Fruit fly (Drosophila melanogaster) whole organism, embryonic: ENCODE measurements around the gene PLCXD.

Experiments
- ATbp ChIP-seq: fragments of 200-800 bp; sonication (Bioruptor generic); optimal IDR thresholded peaks from 2 replicates; lab custom pipeline; 2017; ENCODE audit warnings: missing biosample characterization, mild to moderate bottlenecking, missing genetic modification characterization, missing genetic modification reagents
- CG1024 ChIP-seq: fragments of 200-800 bp; sonication (Bioruptor generic); IDR thresholded peaks from 2 replicates; pipeline ENCODE4 v1.3.6; 2022; ENCODE audit warnings: missing biosample characterization, missing genetic modification characterization
- CG11504 ChIP-seq: fragments of 200-800 bp; sonication (Bioruptor generic); optimal IDR thresholded peaks from 3 replicates; lab custom pipeline; 2019; ENCODE audit warnings: missing biosample characterization, mild to moderate bottlenecking, missing genetic modification characterization, moderate library complexity
- CG1233 ChIP-seq: fragments of 200-800 bp; sonication (Bioruptor generic); optimal IDR thresholded peaks from 4 replicates; lab custom pipeline; 2018; ENCODE audit warnings: missing biosample characterization, mild to moderate bottlenecking, missing genetic modification characterization
- CG13775 ChIP-seq: fragments of 200-800 bp; sonication (Bioruptor generic); optimal IDR thresholded peaks from 3 replicates; lab custom pipeline; 2017; ENCODE audit warnings: missing biosample characterization, mild to moderate bottlenecking, missing genetic modification characterization
- CG15073 ChIP-seq: fragments of 200-800 bp; sonication (Bioruptor generic); optimal IDR thresholded peaks from 2 replicates; lab custom pipeline; 2016; ENCODE audit warnings: missing biosample characterization, missing genetic modification characterization
- CG15514 ChIP-seq: fragments of 200-800 bp; sonication (Bioruptor generic); optimal IDR thresholded peaks from 3 replicates; lab custom pipeline; 2017; ENCODE audit warnings: missing biosample characterization, missing genetic modification characterization, mild to moderate bottlenecking, moderate library complexity, missing genetic modification reagents
- CG15601 ChIP-seq: fragments of 200-800 bp; sonication (Bioruptor generic); optimal IDR thresholded peaks from 3 replicates; lab custom pipeline; 2019; ENCODE audit warnings: missing biosample characterization, mild to moderate bottlenecking, missing genetic modification characterization, moderate library complexity
- CG16813 ChIP-seq: fragments of 200-800 bp; sonication (Bioruptor generic); IDR thresholded peaks from 3 replicates; pipeline ENCODE4 v1.3.6; 2022; ENCODE audit warnings: missing biosample characterization, missing genetic modification characterization; ENCODE audit not compliant: partially characterized antibody
- CG2116 ChIP-seq: fragments of 200-800 bp; sonication (Bioruptor generic); optimal IDR thresholded peaks from 3 replicates; lab custom pipeline; 2018; ENCODE audit warnings: missing biosample characterization, mild to moderate bottlenecking, missing genetic modification characterization
- CG31224 ChIP-seq: fragments of 200-800 bp; sonication (Bioruptor generic); IDR thresholded peaks from 2 replicates; pipeline ENCODE4 v1.3.6; 2022; ENCODE audit warnings: missing biosample characterization, missing genetic modification characterization
- CG3407 ChIP-seq: fragments of 200-800 bp; sonication (Bioruptor generic); optimal IDR thresholded peaks from 2 replicates; lab custom pipeline; 2018; ENCODE audit warnings: missing biosample characterization, mild to moderate bottlenecking, missing genetic modification characterization
- CG3726 ChIP-seq: fragments of 200-800 bp; sonication (Bioruptor generic); IDR thresholded peaks from 3 replicates; pipeline ENCODE4, ENCODE4 v1.3.6; 2022; ENCODE audit warnings: missing biosample characterization, missing genetic modification characterization
- CG6683 ChIP-seq: fragments of 200-800 bp; sonication (Bioruptor generic); optimal IDR thresholded peaks from 2 replicates; lab custom pipeline; 2017; ENCODE audit warnings: missing biosample characterization, mild to moderate bottlenecking, missing genetic modification characterization, missing genetic modification reagents
- CG7357 ChIP-seq: fragments of 200-800 bp; sonication (Bioruptor generic); IDR thresholded peaks from 3 replicates; pipeline ENCODE4 v1.3.6; 2022; ENCODE audit warnings: missing biosample characterization, missing genetic modification characterization
- CG7745 ChIP-seq: fragments of 200-800 bp; sonication (Bioruptor generic); optimal IDR thresholded peaks from 2 replicates; lab custom pipeline; 2018; ENCODE audit warnings: missing biosample characterization, mild to moderate bottlenecking, missing genetic modification characterization, moderate library complexity
- CG7928 ChIP-seq: fragments of 200-800 bp; sonication (Bioruptor generic); optimal IDR thresholded peaks from 2 replicates; lab custom pipeline; 2017; ENCODE audit warnings: missing biosample characterization, mild to moderate bottlenecking, missing genetic modification characterization
- CkIIα-i1 ChIP-seq: fragments of 200-800 bp; sonication (Bioruptor generic); IDR thresholded peaks from 2 replicates; pipeline ENCODE4 v1.3.6; 2022; ENCODE audit warnings: missing biosample characterization, missing genetic modification characterization
- Hr3 ChIP-seq: fragments of 200-800 bp; sonication (Bioruptor generic); optimal IDR thresholded peaks from 3 replicates; lab custom pipeline; 2016; ENCODE audit warnings: missing biosample characterization, missing genetic modification characterization
- Hr51 ChIP-seq, 2 experiments: fragments of 200-800 bp; sonication (Bioruptor generic); optimal IDR thresholded peaks; 2 replicates in 1 of 2; 3 replicates in 1 of 2; lab custom pipeline; 2016 to 2018; ENCODE audit warnings: missing biosample characterization in 2 of 2, missing genetic modification characterization in 2 of 2, mild to moderate bottlenecking in 1 of 2, moderate library complexity in 1 of 2
- Lpt ChIP-seq: fragments of >200 bp; optimal IDR thresholded peaks from 2 replicates; lab custom pipeline; 2018; ENCODE audit warnings: missing biosample characterization, missing genetic modification characterization
- Meics ChIP-seq: fragments of 200-800 bp; sonication (Bioruptor generic); optimal IDR thresholded peaks from 2 replicates; lab custom pipeline; 2017; ENCODE audit warnings: missing biosample characterization, mild to moderate bottlenecking, missing genetic modification characterization
- Neu2 ChIP-seq: fragments of 200-800 bp; sonication (Bioruptor generic); optimal IDR thresholded peaks from 3 replicates; lab custom pipeline; 2016; ENCODE audit warnings: missing biosample characterization, missing genetic modification characterization, borderline replicate concordance
- Six4 ChIP-seq: fragments of 200-800 bp; sonication (Bioruptor generic); optimal IDR thresholded peaks from 2 replicates; lab custom pipeline; 2016; ENCODE audit warnings: missing biosample characterization, missing genetic modification characterization
- ara ChIP-seq: fragments of 200-800 bp; sonication (Bioruptor generic); IDR thresholded peaks from 2 replicates; pipeline ENCODE4 v1.3.6; 2022; ENCODE audit warnings: missing biosample characterization, missing genetic modification characterization
- btn ChIP-seq: fragments of 200-800 bp; sonication (Bioruptor generic); optimal IDR thresholded peaks from 2 replicates; lab custom pipeline; 2016; ENCODE audit warnings: missing biosample characterization, missing genetic modification characterization
- cg ChIP-seq: fragments of 200-800 bp; sonication (Bioruptor generic); optimal IDR thresholded peaks from 3 replicates; lab custom pipeline; 2019; ENCODE audit warnings: missing biosample characterization, mild to moderate bottlenecking, missing genetic modification characterization, moderate library complexity
- crol ChIP-seq: fragments of 200-800 bp; sonication (Bioruptor generic); IDR thresholded peaks from 2 replicates; pipeline ENCODE4 v1.3.6; 2022; ENCODE audit warnings: missing biosample characterization, missing genetic modification characterization
- cwo ChIP-seq: fragments of 200-800 bp; sonication (Bioruptor generic); optimal IDR thresholded peaks from 3 replicates; lab custom pipeline; 2017; ENCODE audit warnings: missing biosample characterization, missing genetic modification characterization, mild to moderate bottlenecking, moderate library complexity, missing genetic modification reagents
- exex ChIP-seq: fragments of 200-800 bp; sonication (Bioruptor generic); optimal IDR thresholded peaks from 4 replicates; lab custom pipeline; 2018; ENCODE audit warnings: missing biosample characterization, mild to moderate bottlenecking, missing genetic modification characterization, moderate library complexity
- fd102C ChIP-seq: fragments of 200-800 bp; sonication (Bioruptor generic); optimal IDR thresholded peaks from 2 replicates; lab custom pipeline; 2018; ENCODE audit warnings: missing biosample characterization, mild to moderate bottlenecking, missing genetic modification characterization, moderate library complexity
- gcm2 ChIP-seq: fragments of 200-800 bp; sonication (Bioruptor generic); optimal IDR thresholded peaks from 2 replicates; lab custom pipeline; 2016; ENCODE audit warnings: missing biosample characterization, missing genetic modification characterization
- kah ChIP-seq: fragments of 200-800 bp; sonication (Bioruptor generic); optimal IDR thresholded peaks from 2 replicates; lab custom pipeline; 2018; ENCODE audit warnings: missing biosample characterization, mild to moderate bottlenecking, missing genetic modification characterization
- lmd ChIP-seq: fragments of 200-800 bp; sonication (Bioruptor generic); IDR thresholded peaks from 2 replicates; pipeline ENCODE4 v1.3.6; 2022; ENCODE audit warnings: missing biosample characterization, missing genetic modification characterization
- nau ChIP-seq: fragments of 200-800 bp; sonication (Bioruptor generic); optimal IDR thresholded peaks from 3 replicates; lab custom pipeline; 2017; ENCODE audit warnings: missing biosample characterization, mild to moderate bottlenecking, missing genetic modification characterization, missing genetic modification reagents
- oc ChIP-seq: fragments of 200-800 bp; sonication (Bioruptor generic); optimal IDR thresholded peaks from 2 replicates; lab custom pipeline; 2018; ENCODE audit warnings: missing biosample characterization, mild to moderate bottlenecking, missing genetic modification characterization, moderate library complexity
- pho ChIP-seq: fragments of 200-800 bp; sonication (Bioruptor generic); optimal IDR thresholded peaks from 2 replicates; lab custom pipeline; 2016; ENCODE audit warnings: missing biosample characterization, missing genetic modification characterization
- scrt ChIP-seq: fragments of 200-800 bp; sonication (Bioruptor generic); optimal IDR thresholded peaks from 2 replicates; lab custom pipeline; 2018; ENCODE audit warnings: missing biosample characterization, mild to moderate bottlenecking, missing genetic modification characterization, moderate library complexity
- sd ChIP-seq: fragments of 200-800 bp; sonication (Bioruptor generic); optimal IDR thresholded peaks from 3 replicates; lab custom pipeline; 2018; ENCODE audit warnings: missing biosample characterization, mild to moderate bottlenecking, missing genetic modification characterization, moderate library complexity
- seq ChIP-seq: fragments of 200-800 bp; sonication (Bioruptor generic); IDR thresholded peaks from 2 replicates; pipeline ENCODE4 v1.3.6; 2022; ENCODE audit warnings: missing biosample characterization, missing genetic modification characterization
- sima ChIP-seq: fragments of 200-800 bp; sonication (Bioruptor generic); optimal IDR thresholded peaks from 2 replicates; lab custom pipeline; 2016; ENCODE audit warnings: missing biosample characterization, missing genetic modification characterization
- tgo ChIP-seq: fragments of 200-800 bp; sonication (Bioruptor generic); IDR thresholded peaks from 3 replicates; pipeline ENCODE4 v1.3.6; 2022; ENCODE audit warnings: missing biosample characterization, missing genetic modification characterization
- tin ChIP-seq: fragments of 200-800 bp; sonication (Bioruptor generic); optimal IDR thresholded peaks from 3 replicates; lab custom pipeline; 2016; ENCODE audit warnings: missing biosample characterization, missing genetic modification characterization
- tio ChIP-seq: fragments of 200-800 bp; sonication (Bioruptor generic); optimal IDR thresholded peaks from 2 replicates; lab custom pipeline; 2017; ENCODE audit warnings: missing biosample characterization, missing genetic modification characterization, inconsistent platforms
- tna ChIP-seq: fragments of 200-800 bp; sonication (Bioruptor generic); IDR thresholded peaks from 2 replicates; pipeline ENCODE4 v1.3.6; 2022; ENCODE audit warnings: missing biosample characterization, missing genetic modification characterization; ENCODE audit not compliant: partially characterized antibody
- usp ChIP-seq: fragments of >200 bp; optimal IDR thresholded peaks from 2 replicates; lab custom pipeline; 2017; ENCODE audit warnings: missing biosample characterization, missing genetic modification characterization
- vvl ChIP-seq: fragments of 200-800 bp; sonication (Bioruptor generic); IDR thresholded peaks from 2 replicates; pipeline ENCODE4 v1.3.6; 2022; ENCODE audit warnings: missing biosample characterization, missing genetic modification characterization
- zen ChIP-seq: fragments of 200-800 bp; sonication (Bioruptor generic); optimal IDR thresholded peaks from 3 replicates; lab custom pipeline; 2018; ENCODE audit warnings: missing biosample characterization, mild to moderate bottlenecking, missing genetic modification characterization, moderate library complexity

PLCXD gene

DNA sequence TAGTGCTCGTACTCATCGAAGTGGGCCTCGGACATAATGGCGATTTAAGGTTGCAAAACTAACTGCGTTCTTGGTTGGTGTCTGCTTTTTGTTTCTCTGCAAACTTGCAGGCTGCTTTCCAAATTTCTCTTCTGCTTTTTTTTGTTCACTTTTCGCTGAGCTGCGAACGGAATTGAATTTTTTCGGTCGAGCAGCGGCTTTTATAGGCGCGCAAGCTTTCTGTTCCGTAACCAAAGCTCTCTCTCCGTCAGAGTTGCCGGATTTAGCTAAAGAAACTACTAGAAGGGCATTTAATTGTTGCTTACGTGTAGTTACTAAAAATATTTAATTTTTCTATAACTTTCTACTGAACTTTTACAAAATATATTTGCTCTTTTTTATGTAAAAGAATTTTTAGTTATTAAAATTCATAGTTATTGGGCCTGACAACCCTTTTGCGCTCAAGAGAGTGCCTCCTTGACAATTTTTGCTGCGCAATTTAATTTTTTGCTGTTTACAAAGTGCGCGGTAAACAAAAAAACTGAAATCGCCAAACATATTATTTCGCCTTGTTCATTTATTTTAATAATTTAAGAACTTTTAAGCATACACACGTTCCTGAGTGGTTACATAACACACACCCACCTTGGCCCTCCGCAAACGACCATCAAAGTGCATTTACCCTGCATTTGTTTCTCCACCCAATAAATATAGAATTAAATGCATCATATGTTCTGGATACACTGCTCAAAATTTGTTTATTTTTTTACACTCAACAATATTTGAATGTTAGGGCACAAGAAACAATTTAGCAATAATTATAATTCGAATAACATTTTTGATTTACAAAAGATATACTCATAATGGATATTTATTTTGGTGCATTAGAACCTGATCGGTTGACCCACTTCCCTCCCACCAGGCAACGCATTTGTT, 3.0 kb upstream of the PLCXD start, which contains the start of gene CG6770 (continued):
- TF ChIP-seq sima (GFP tag; lab: Kevin White, UChicago) (no peak), sd (tag; lab: Kevin White, UChicago) (peak; percentile 73), tio (GFP tag; lab: Kevin White, UChicago) (peak; percentile 64), CG6683 (peak; percentile 78), tgo (peak; percentile 88), CG11504 (tag; lab: Kevin White, UChicago) (peak; percentile 86), tna (GFP tag; lab: Robert Waterston, UW) (peak; percentile 54; the same call in 1 of the 2 replicates), seq (peak; percentile 84), exex (tag; lab: Kevin White, UChicago) (peak; percentile 67), Lpt (GFP tag; lab: Kevin White, UChicago) (no peak), CG1233 (peak; percentile 43), pho (GFP tag; lab: Kevin White, UChicago) (peak; percentile 45), CkIIα-i1 (GFP tag; lab: Robert Waterston, UW) (no peak), CG3407 (GFP tag; lab: Kevin White, UChicago) (peak; percentile 55), btn (GFP tag; lab: Kevin White, UChicago) (no peak), CG7357 (GFP tag; lab: Robert Waterston, UW) (peak; percentile 42; the same call in 1 of the 3 replicates), Meics (GFP tag; lab: Kevin White, UChicago) (peak; percentile 91), vvl (peak; percentile 93), crol (GFP tag; lab: Robert Waterston, UW) (peak; percentile 22; the same call in 1 of the 2 replicates), nau (GFP tag; lab: Kevin White, UChicago) (peak; percentile 64), cg (GFP tag; lab: Kevin White, UChicago) (no peak), CG7928 (peak; percentile 53), cwo (GFP tag; lab: Kevin White, UChicago) (peak; percentile 86), oc (tag; lab: Kevin White, UChicago) (peak; percentile 41), CG1024 (GFP tag; lab: Robert Waterston, UW) (no peak; the same call in none of the 2 replicates), CG13775 (GFP tag; lab: Kevin White, UChicago) (peak; percentile 59), CG15073 (GFP tag; lab: Kevin White, UChicago) (peak; percentile 11), gcm2 (GFP tag; lab: Kevin White, UChicago) (peak; percentile 8), ATbp (GFP tag; lab: Kevin White, UChicago) (peak; percentile 79), kah (GFP tag; lab: Kevin White, UChicago) (peak; percentile 11), lmd (peak; percentile 80), usp (no peak), Neu2 (GFP tag; lab: Kevin White, UChicago) (no peak), CG15514 (peak; percentile 87), CG7745 (tag; lab: Kevin White, UChicago) (no peak), CG3726 (GFP tag; lab: Robert Waterston, UW) (peak; percentile 62; the same call in 1 of the 3 replicates), tin (peak; percentile 48), CG15601 (peak; percentile 64), CG31224 (GFP tag; lab: Robert Waterston, UW) (peak; percentile 64), Hr3 (GFP tag; lab: Kevin White, UChicago) (peak; percentile 39), CG16813 (no peak), Six4 (GFP tag; lab: Kevin White, UChicago) (no peak), fd102C (GFP tag; lab: Kevin White, UChicago) (no peak), zen (peak; percentile 27), CG2116 (GFP tag; lab: Kevin White, UChicago) (peak; percentile 53), ara (GFP tag; lab: Robert Waterston, UW) (peak; percentile 62), Hr51 (GFP tag; optimal IDR thresholded peaks at IDR 0.05; lab: Kevin White, UChicago) (peak; percentile 46 to 83), scrt (GFP tag; lab: Kevin White, UChicago) (peak; percentile 87)
